Fruit fly (Drosophila melanogaster) whole organism, embryonic: ENCODE data around the gene CG16734.

Experiments used
- Bdp1 ChIP-seq: fragments of 200-800 bp; sonication (Bioruptor generic); optimal IDR thresholded peaks from 3 replicates; lab custom pipeline; 2016; ENCODE audit warnings: missing biosample characterization, missing genetic modification characterization
- CG11504 ChIP-seq: fragments of 200-800 bp; sonication (Bioruptor generic); optimal IDR thresholded peaks from 3 replicates; lab custom pipeline; 2019; ENCODE audit warnings: missing biosample characterization, mild to moderate bottlenecking, missing genetic modification characterization, moderate library complexity
- CG11695 ChIP-seq: fragments of 200-800 bp; sonication (Bioruptor generic); IDR thresholded peaks from 3 replicates; pipeline ENCODE4 v1.3.6; 2022; ENCODE audit warnings: missing biosample characterization, missing genetic modification characterization
- CG12299 ChIP-seq: fragments of 200-800 bp; sonication (Bioruptor generic); optimal IDR thresholded peaks from 2 replicates; lab custom pipeline; 2018; ENCODE audit warnings: missing biosample characterization, mild to moderate bottlenecking, missing genetic modification characterization
- CG12391 ChIP-seq: fragments of 200-800 bp; sonication (Bioruptor generic); optimal IDR thresholded peaks from 3 replicates; lab custom pipeline; 2018; ENCODE audit warnings: missing biosample characterization, mild to moderate bottlenecking, missing genetic modification characterization, moderate library complexity
- CG14014 ChIP-seq: fragments of 200-800 bp; sonication (Bioruptor generic); IDR thresholded peaks from 2 replicates; pipeline ENCODE4 v1.3.6; 2022; ENCODE audit warnings: missing biosample characterization, missing genetic modification characterization
- CG14710 ChIP-seq: fragments of 200-800 bp; sonication (Bioruptor generic); optimal IDR thresholded peaks from 3 replicates; lab custom pipeline; 2019; ENCODE audit warnings: missing biosample characterization, mild to moderate bottlenecking, missing genetic modification characterization, moderate library complexity
- CG14965 ChIP-seq: fragments of 200-800 bp; sonication (Bioruptor generic); optimal IDR thresholded peaks from 2 replicates; lab custom pipeline; 2016; ENCODE audit warnings: missing biosample characterization, missing genetic modification characterization, borderline replicate concordance
- CG15011 ChIP-seq: fragments of 200-800 bp; sonication (Bioruptor generic); optimal IDR thresholded peaks from 3 replicates; lab custom pipeline; 2018; ENCODE audit warnings: missing biosample characterization, mild to moderate bottlenecking, missing genetic modification characterization
- CG15073 ChIP-seq: fragments of 200-800 bp; sonication (Bioruptor generic); optimal IDR thresholded peaks from 2 replicates; lab custom pipeline; 2016; ENCODE audit warnings: missing biosample characterization, missing genetic modification characterization
- CG17359 ChIP-seq: fragments of 200-800 bp; sonication (Bioruptor generic); optimal IDR thresholded peaks from 3 replicates; lab custom pipeline; 2018; ENCODE audit warnings: missing biosample characterization, mild to moderate bottlenecking, missing genetic modification characterization, moderate library complexity
- CG17802 ChIP-seq: fragments of 200-800 bp; sonication (Bioruptor generic); optimal IDR thresholded peaks from 2 replicates; lab custom pipeline; 2018; ENCODE audit warnings: missing biosample characterization, mild to moderate bottlenecking, missing genetic modification characterization, moderate library complexity
- CG2889 ChIP-seq: fragments of 200-800 bp; sonication (Bioruptor generic); IDR thresholded peaks from 3 replicates; pipeline ENCODE4 v1.3.6; 2022; ENCODE audit warnings: missing biosample characterization, missing genetic modification characterization
- CG31441 ChIP-seq: fragments of 200-800 bp; sonication (Bioruptor generic); IDR thresholded peaks from 2 replicates; pipeline ENCODE4 v1.3.6; 2022; ENCODE audit warnings: missing biosample characterization, missing genetic modification characterization
- CG33557 ChIP-seq: fragments of 200-800 bp; sonication (Bioruptor generic); optimal IDR thresholded peaks from 2 replicates; lab custom pipeline; 2019; ENCODE audit warnings: missing biosample characterization, mild to moderate bottlenecking, missing genetic modification characterization, moderate library complexity
- CG7357 ChIP-seq: fragments of 200-800 bp; sonication (Bioruptor generic); IDR thresholded peaks from 3 replicates; pipeline ENCODE4 v1.3.6; 2022; ENCODE audit warnings: missing biosample characterization, missing genetic modification characterization
- CG7786 ChIP-seq: fragments of 200-800 bp; sonication (Bioruptor generic); optimal IDR thresholded peaks from 2 replicates; lab custom pipeline; 2016; ENCODE audit warnings: missing biosample characterization, missing genetic modification characterization
- CG7928 ChIP-seq: fragments of 200-800 bp; sonication (Bioruptor generic); optimal IDR thresholded peaks from 2 replicates; lab custom pipeline; 2017; ENCODE audit warnings: missing biosample characterization, mild to moderate bottlenecking, missing genetic modification characterization
- CG8281 ChIP-seq: fragments of 200-800 bp; sonication (Bioruptor generic); optimal IDR thresholded peaks from 2 replicates; lab custom pipeline; 2018; ENCODE audit warnings: missing biosample characterization, mild to moderate bottlenecking, missing genetic modification characterization, moderate library complexity
- CG9797 ChIP-seq: fragments of 200-800 bp; sonication (Bioruptor generic); optimal IDR thresholded peaks from 3 replicates; lab custom pipeline; 2018; ENCODE audit warnings: missing biosample characterization, mild to moderate bottlenecking, missing genetic modification characterization
- Dfd ChIP-seq, 2 experiments: fragments of >200 bp; optimal IDR thresholded peaks; 2 replicates each; lab custom pipeline; 2017; ENCODE audit warnings: missing biosample characterization in 2 of 2, missing genetic modification characterization in 2 of 2
- Hey ChIP-seq: fragments of 200-800 bp; sonication (Bioruptor generic); optimal IDR thresholded peaks from 3 replicates; lab custom pipeline; 2018; ENCODE audit warnings: missing biosample characterization, mild to moderate bottlenecking, missing genetic modification characterization
- Hr3 ChIP-seq: fragments of 200-800 bp; sonication (Bioruptor generic); optimal IDR thresholded peaks from 3 replicates; lab custom pipeline; 2016; ENCODE audit warnings: missing biosample characterization, missing genetic modification characterization
- Hr39 ChIP-seq: fragments of >200 bp; optimal IDR thresholded peaks from 2 replicates; lab custom pipeline; 2017
- Hr51 ChIP-seq, 2 experiments: fragments of 200-800 bp; sonication (Bioruptor generic); optimal IDR thresholded peaks; 2 replicates in 1 of 2; 3 replicates in 1 of 2; lab custom pipeline; 2016 to 2018; ENCODE audit warnings: missing biosample characterization in 2 of 2, missing genetic modification characterization in 2 of 2, mild to moderate bottlenecking in 1 of 2, moderate library complexity in 1 of 2
- Max ChIP-seq: fragments of 200-800 bp; sonication (Bioruptor generic); optimal IDR thresholded peaks from 2 replicates; lab custom pipeline; 2016; ENCODE audit warnings: missing biosample characterization, mild to moderate bottlenecking, missing genetic modification characterization
- NFAT ChIP-seq: fragments of 200-800 bp; sonication (Bioruptor generic); IDR thresholded peaks from 2 replicates; pipeline ENCODE4 v1.3.6; 2022; ENCODE audit warnings: missing biosample characterization, missing genetic modification characterization
- Neu2 ChIP-seq: fragments of 200-800 bp; sonication (Bioruptor generic); optimal IDR thresholded peaks from 3 replicates; lab custom pipeline; 2016; ENCODE audit warnings: missing biosample characterization, missing genetic modification characterization, borderline replicate concordance
- Rx ChIP-seq: fragments of 200-800 bp; sonication (Bioruptor generic); IDR thresholded peaks from 2 replicates; pipeline ENCODE4 v1.3.6; 2022; ENCODE audit warnings: missing biosample characterization, missing genetic modification characterization
- TFAM ChIP-seq: fragments of 200-800 bp; sonication (Bioruptor generic); optimal IDR thresholded peaks from 2 replicates; lab custom pipeline; 2017; ENCODE audit warnings: missing biosample characterization, missing genetic modification characterization, inconsistent platforms
- bcd ChIP-seq: fragments of 200-800 bp; sonication (Bioruptor generic); optimal IDR thresholded peaks from 2 replicates; lab custom pipeline; 2017; ENCODE audit warnings: missing biosample characterization, mild to moderate bottlenecking, missing genetic modification characterization
- esg ChIP-seq: fragments of 200-800 bp; sonication (Bioruptor generic); conservative IDR thresholded peaks from 2 replicates; pipeline ENCODE4 v1.3.6; 2022; ENCODE audit warnings: missing biosample characterization, missing genetic modification characterization
- fd3F ChIP-seq: fragments of 200-800 bp; sonication (Bioruptor generic); optimal IDR thresholded peaks from 2 replicates; lab custom pipeline; 2018; ENCODE audit warnings: missing biosample characterization, mild to moderate bottlenecking, missing genetic modification characterization, moderate library complexity
- gfzf ChIP-seq: fragments of 200-800 bp; sonication (Bioruptor generic); optimal IDR thresholded peaks from 2 replicates; lab custom pipeline; 2016; ENCODE audit warnings: missing biosample characterization, mild to moderate bottlenecking, missing genetic modification characterization, moderate library complexity
- gsb ChIP-seq: fragments of 200-800 bp; sonication (Bioruptor generic); IDR thresholded peaks from 2 replicates; pipeline ENCODE4 v1.3.6; 2022; ENCODE audit warnings: missing biosample characterization, missing genetic modification characterization
- hb ChIP-seq: fragments of 200-800 bp; sonication (Bioruptor generic); IDR thresholded peaks from 3 replicates; pipeline ENCODE4 v1.3.6; 2022; ENCODE audit warnings: missing biosample characterization, missing genetic modification characterization; ENCODE audit not compliant: partially characterized antibody
- kay ChIP-seq: fragments of 200-800 bp; sonication (Bioruptor generic); optimal IDR thresholded peaks from 2 replicates; lab custom pipeline; 2016; ENCODE audit warnings: missing biosample characterization, missing genetic modification characterization
- klu ChIP-seq: fragments of 200-800 bp; sonication (Bioruptor generic); IDR thresholded peaks from 2 replicates; pipeline ENCODE4 v1.3.6; 2022; ENCODE audit warnings: missing biosample characterization, missing genetic modification characterization
- lmd ChIP-seq: fragments of 200-800 bp; sonication (Bioruptor generic); IDR thresholded peaks from 2 replicates; pipeline ENCODE4 v1.3.6; 2022; ENCODE audit warnings: missing biosample characterization, missing genetic modification characterization
- lov ChIP-seq, 2 experiments: fragments of 200-800 bp in 1 of 2; fragments of >200 bp in 1 of 2; sonication (Bioruptor generic) in 1 of 2; IDR thresholded peaks in 1 of 2; optimal IDR thresholded peaks in 1 of 2; 2 replicates in 1 of 2; 3 replicates in 1 of 2; pipeline versions ENCODE4 v1.3.6 to Lab custom; 2017 to 2022; ENCODE audit warnings: missing biosample characterization in 1 of 2, missing genetic modification characterization in 1 of 2
- nerfin-1 ChIP-seq: fragments of 200-800 bp; sonication (Bioruptor generic); optimal IDR thresholded peaks from 3 replicates; lab custom pipeline; 2019; ENCODE audit warnings: missing biosample characterization, mild to moderate bottlenecking, missing genetic modification characterization, moderate library complexity
- pb ChIP-seq: fragments of 200-800 bp; sonication (Bioruptor generic); optimal IDR thresholded peaks from 3 replicates; lab custom pipeline; 2016; ENCODE audit warnings: missing biosample characterization, missing genetic modification characterization
- pita ChIP-seq: fragments of 200-800 bp; sonication (Bioruptor generic); optimal IDR thresholded peaks from 2 replicates; lab custom pipeline; 2017; ENCODE audit warnings: missing biosample characterization, mild to moderate bottlenecking, missing genetic modification characterization
- pros ChIP-seq: fragments of 200-800 bp; sonication (Bioruptor generic); optimal IDR thresholded peaks from 3 replicates; lab custom pipeline; 2019; ENCODE audit warnings: missing biosample characterization, mild to moderate bottlenecking, missing genetic modification characterization, moderate library complexity
- tap ChIP-seq: fragments of 200-800 bp; optimal IDR thresholded peaks from 3 replicates; lab custom pipeline; 2019; ENCODE audit warnings: missing biosample characterization, mild to moderate bottlenecking, missing genetic modification characterization, moderate library complexity
- twi ChIP-seq: fragments of 200-800 bp; optimal IDR thresholded peaks from 2 replicates; lab custom pipeline; 2019; ENCODE audit warnings: missing biosample characterization, mild to moderate bottlenecking, missing genetic modification characterization, moderate library complexity

CG16734 gene

DNA sequence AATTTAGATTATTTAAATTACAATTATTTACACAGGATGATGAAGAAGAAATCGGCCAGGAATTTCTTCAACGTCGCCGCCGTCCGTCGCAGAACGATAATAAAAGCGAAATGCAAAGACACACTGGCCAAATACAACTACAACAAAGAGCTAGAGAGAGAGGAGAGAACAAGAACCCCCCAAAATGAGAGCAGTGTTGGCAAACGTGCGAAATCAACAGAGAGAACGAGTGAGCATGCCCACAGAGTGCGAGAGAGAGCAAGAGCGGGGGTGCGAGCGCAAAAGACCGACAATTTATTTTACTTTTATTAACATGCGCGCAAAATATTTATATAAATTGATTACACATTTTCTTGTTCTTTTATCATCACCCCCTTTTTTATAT, 18.0 kb upstream of the CG16734 start (continued):
- no peak for TF ChIP-seq CG9797 (GFP tag; lab: Kevin White, UChicago)
- TF ChIP-seq CG11695 (GFP tag; lab: Robert Waterston, UW) = 0 out of 3 replicates have a peak, but pooled peaks have one; percentile 8
- no peak for TF ChIP-seq Hr51 (GFP tag; optimal IDR thresholded peaks at IDR 0.05; lab: Kevin White, UChicago)
- no peak for TF ChIP-seq kay

DNA sequence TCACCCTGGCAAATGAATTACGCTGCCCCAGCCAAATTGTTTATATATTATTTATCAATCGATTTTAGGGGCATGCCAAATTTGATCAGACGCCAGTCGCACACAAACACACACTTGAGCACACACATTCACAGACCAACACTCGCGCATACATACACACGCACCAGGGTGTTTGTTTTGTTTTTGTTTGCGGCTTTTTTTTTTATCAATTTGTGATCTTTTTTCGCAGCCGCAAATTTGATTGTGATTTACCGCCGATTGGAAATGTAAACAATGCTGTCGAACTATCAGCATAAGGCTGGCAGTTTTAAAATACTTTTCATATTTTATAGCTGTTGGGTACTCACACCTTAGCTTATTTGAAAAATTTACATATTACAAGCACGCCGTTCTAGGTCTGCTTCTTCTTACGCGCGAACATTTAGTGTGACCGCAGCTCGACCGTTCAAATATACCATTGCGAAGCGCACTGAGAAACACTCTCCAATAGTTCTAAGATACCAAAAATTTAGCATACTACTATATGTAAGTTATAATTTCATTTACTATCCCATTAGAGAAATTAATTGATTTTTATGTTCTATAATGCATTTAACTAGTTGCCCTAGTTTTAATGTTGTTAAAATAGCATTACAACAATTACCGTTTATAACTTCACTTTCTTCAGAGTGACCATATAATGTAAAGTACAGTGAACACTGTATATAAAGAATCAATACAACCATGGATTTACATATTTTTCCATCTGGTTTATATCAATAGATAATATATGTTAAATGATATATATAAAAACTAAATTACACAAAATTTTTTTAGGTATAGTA, 17.4 kb upstream of the CG16734 start, which contains the start of gene pum:
pum (minus strand) TSS at position 415 of the 824 bp plus-strand sequence.
- TF ChIP-seq CG17802 (tag; lab: Kevin White, UChicago) (no peak), CG2889 (no peak), CG31441 (peak; percentile 64), CG14014 (GFP tag; lab: Robert Waterston, UW) (peak; percentile 68), Dfd (GFP tag; optimal IDR thresholded peaks at IDR 0.05; lab: Kevin White, UChicago) (no peak), tap (tag; lab: Kevin White, UChicago) (peak; percentile 61), gfzf (GFP tag; lab: Kevin White, UChicago) (peak; percentile 90), Hr3 (GFP tag; lab: Kevin White, UChicago) (peak; percentile 36), CG15073 (GFP tag; lab: Kevin White, UChicago) (no peak), Bdp1 (GFP tag; lab: Kevin White, UChicago) (no peak), twi (tag; lab: Kevin White, UChicago) (no peak), hb (GFP tag; lab: Robert Waterston, UW) (no peak), fd3F (no peak), Hr39 (lab: Kevin White, UChicago) (no peak), CG7928 (GFP tag; lab: Kevin White, UChicago) (no peak), Neu2 (GFP tag; lab: Kevin White, UChicago) (no peak), CG14965 (GFP tag; lab: Kevin White, UChicago) (no peak), CG33557 (no peak), lov (optimal IDR thresholded peaks at IDR 0.05; lab: Kevin White, UChicago) (no peak), lov (GFP tag; IDR thresholded peaks at IDR 0.05; lab: Robert Waterston, UW) (no peak), bcd (no peak), CG15011 (GFP tag; lab: Kevin White, UChicago) (peak; percentile 8), esg (GFP tag; lab: Robert Waterston, UW) (peak; percentile 41), lmd (peak; percentile 8; the same call in 1 of the 2 replicates), CG11504 (tag; lab: Kevin White, UChicago) (peak; percentile 69), kay (no peak), CG14710 (peak; percentile 69), pb (GFP tag; lab: Kevin White, UChicago) (no peak), TFAM (GFP tag; lab: Kevin White, UChicago) (no peak), nerfin-1 (no peak), CG17359 (tag; lab: Kevin White, UChicago) (peak; percentile 32), gsb (GFP tag; lab: Robert Waterston, UW) (no peak), Rx (GFP tag; lab: Robert Waterston, UW) (no peak), Max (GFP tag; lab: Kevin White, UChicago) (peak; percentile 44), pita (GFP tag; lab: Kevin White, UChicago) (no peak), CG7786 (GFP tag; lab: Kevin White, UChicago) (no peak), klu (GFP tag; lab: Robert Waterston, UW) (no peak), CG12299 (tag; lab: Kevin White, UChicago) (no peak), pros (GFP tag; lab: Kevin White, UChicago) (no peak), CG7357 (no peak), CG12391 (peak; percentile 57), NFAT (GFP tag; lab: Robert Waterston, UW) (peak; percentile 14; the same call in 1 of the 2 replicates), CG8281 (tag; lab: Kevin White, UChicago) (no peak), CG9797 (GFP tag; lab: Kevin White, UChicago) (peak; percentile 93), Hey (tag; lab: Kevin White, UChicago) (no peak)
